Fruit fly (Drosophila melanogaster): ENCODE measurements around the gene ple.

Gene ple

dm6 chr3L:6752278-6753096, 33.2 kb upstream of the ple start, which contains the start of the genes velo and Sbds:
velo (minus strand) TSS chr3L:6752752.
Sbds (plus strand) TSS chr3L:6752913.
- TF ChIP-seq OdsH (GFP tag; optimal IDR thresholded peaks at IDR 0.05) (peak; percentile 32), CG32264 (GFP tag; optimal IDR thresholded peaks at IDR 0.05) (no peak), Abd-B (GFP tag; optimal IDR thresholded peaks at IDR 0.05) (no peak), Sp1 (GFP tag; optimal IDR thresholded peaks at IDR 0.05) (peak; percentile 54), Hr78 (GFP tag; optimal IDR thresholded peaks at IDR 0.05) (no peak), HLH106 (tag; optimal IDR thresholded peaks at IDR 0.05) (peak; percentile 67), N (GFP tag; optimal IDR thresholded peaks at IDR 0.05) (no peak), psq (GFP tag; optimal IDR thresholded peaks at IDR 0.05) (peak; percentile 97), CG9705 (GFP tag; optimal IDR thresholded peaks at IDR 0.05) (peak; percentile 41), dmrt93B (GFP tag; optimal IDR thresholded peaks at IDR 0.05) (peak; percentile 31), tai (GFP tag; optimal IDR thresholded peaks at IDR 0.05) (no peak), foxo (GFP tag; optimal IDR thresholded peaks at IDR 0.05) (peak in 1 of 2 experiments; percentile 67), dl (GFP tag; optimal IDR thresholded peaks at IDR 0.05; ENCODE audit: insufficient read depth in 1 of 2, partially characterized antibody in 2 of 2) (no peak), Myc (optimal IDR thresholded peaks at IDR 0.05) (peak; percentile 45), Hnf4 (GFP tag; optimal IDR thresholded peaks at IDR 0.05) (no peak), Hr83 (GFP tag; optimal IDR thresholded peaks at IDR 0.05; ENCODE audit: poor library complexity, severe bottlenecking) (peak; percentile 77), Rel (GFP tag; optimal IDR thresholded peaks at IDR 0.05) (peak; percentile 22), Rel (tag; optimal IDR thresholded peaks at IDR 0.05) (peak; percentile 88), sv (GFP tag; optimal IDR thresholded peaks at IDR 0.05) (peak; percentile 15), lola (GFP tag; optimal IDR thresholded peaks at IDR 0.05) (no peak), Dif (GFP tag; optimal IDR thresholded peaks at IDR 0.05; ENCODE audit: partially characterized antibody) (no peak), CrebA (GFP tag; optimal IDR thresholded peaks at IDR 0.05; ENCODE audit: borderline replicate concordance) (no peak), Jra (GFP tag; optimal IDR thresholded peaks at IDR 0.05) (peak; percentile 47), fru (GFP tag; optimal IDR thresholded peaks at IDR 0.05) (no peak), Mio (GFP tag; optimal IDR thresholded peaks at IDR 0.05) (no peak), woc (GFP tag; optimal IDR thresholded peaks at IDR 0.05) (peak; percentile 5), usp (GFP tag; optimal IDR thresholded peaks at IDR 0.05) (no peak), dsf (GFP tag; optimal IDR thresholded peaks at IDR 0.05; ENCODE audit: borderline replicate concordance) (no peak), jim (GFP tag; optimal IDR thresholded peaks at IDR 0.05) (no peak), ey (GFP tag; optimal IDR thresholded peaks at IDR 0.05) (no peak), br (GFP tag; optimal IDR thresholded peaks at IDR 0.05) (peak; percentile 3), Vsx2 (GFP tag; optimal IDR thresholded peaks at IDR 0.05; ENCODE audit: partially characterized antibody) (no peak), pan (optimal IDR thresholded peaks at IDR 0.05) (no peak), sage (GFP tag; optimal IDR thresholded peaks at IDR 0.05) (peak; percentile 30), rgr (GFP tag; optimal IDR thresholded peaks at IDR 0.05) (peak; percentile 64), Dfd (GFP tag; optimal IDR thresholded peaks at IDR 0.05) (no peak), brk (GFP tag; optimal IDR thresholded peaks at IDR 0.05) (no peak), GATAd (GFP tag; optimal IDR thresholded peaks at IDR 0.05) (no peak), h (GFP tag; optimal IDR thresholded peaks at IDR 0.05) (peak; percentile 25)

DNA sequence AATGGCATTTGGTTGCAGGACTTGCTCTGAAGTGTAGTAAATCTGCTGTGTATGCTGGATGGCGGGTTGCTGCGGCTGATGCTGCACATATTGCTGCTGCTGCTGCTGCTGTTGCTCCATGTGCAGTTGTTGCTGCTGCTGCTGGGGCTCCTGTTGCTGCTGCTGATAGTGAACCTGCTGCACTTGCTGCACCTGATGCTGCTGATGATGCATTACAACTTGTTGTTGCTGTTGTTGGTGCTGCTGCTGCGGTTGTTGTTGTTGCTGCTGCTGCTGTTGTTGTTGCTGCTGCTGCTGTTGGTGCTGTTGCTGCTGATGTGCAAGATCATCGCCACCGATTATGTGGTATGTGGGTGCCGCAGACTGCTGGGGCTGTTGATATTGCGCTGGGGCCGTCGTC, 31.5 kb upstream of the ple start:
- TF ChIP-seq Dfd (GFP tag; optimal IDR thresholded peaks at IDR 0.05) (peak; percentile 95), Vsx2 (GFP tag; optimal IDR thresholded peaks at IDR 0.05; ENCODE audit: partially characterized antibody) (no peak)

dm6 chr3L:6747127-6747526, 27.8 kb upstream of the ple start:
- no peak for TF ChIP-seq dsf (GFP tag; optimal IDR thresholded peaks at IDR 0.05; ENCODE audit: borderline replicate concordance)
- TF ChIP-seq Hnf4 (GFP tag; optimal IDR thresholded peaks at IDR 0.05) = peak; percentile 53
- no peak for TF ChIP-seq sage (GFP tag; optimal IDR thresholded peaks at IDR 0.05)
- no peak for TF ChIP-seq N (GFP tag; optimal IDR thresholded peaks at IDR 0.05)
- peak; percentile 90 for TF ChIP-seq Myc (optimal IDR thresholded peaks at IDR 0.05)
- no peak for TF ChIP-seq Rel (GFP tag; optimal IDR thresholded peaks at IDR 0.05)
- TF ChIP-seq Rel (tag; optimal IDR thresholded peaks at IDR 0.05) = peak; percentile 30
- TF ChIP-seq Sp1 (GFP tag; optimal IDR thresholded peaks at IDR 0.05) = peak; percentile 46
- peak; percentile 49 for TF ChIP-seq h (GFP tag; optimal IDR thresholded peaks at IDR 0.05)
- TF ChIP-seq jim (GFP tag; optimal IDR thresholded peaks at IDR 0.05) = no peak
- TF ChIP-seq GATAd (GFP tag; optimal IDR thresholded peaks at IDR 0.05) = no peak
- peak; percentile 3 for TF ChIP-seq Jra (GFP tag; optimal IDR thresholded peaks at IDR 0.05)
- no peak for TF ChIP-seq usp (GFP tag; optimal IDR thresholded peaks at IDR 0.05)
- TF ChIP-seq ey (GFP tag; optimal IDR thresholded peaks at IDR 0.05) = peak; percentile 38
- TF ChIP-seq br (GFP tag; optimal IDR thresholded peaks at IDR 0.05) = peak; percentile 16
- TF ChIP-seq Hr83 (GFP tag; optimal IDR thresholded peaks at IDR 0.05; ENCODE audit: poor library complexity, severe bottlenecking) = peak; percentile 51
- TF ChIP-seq Dif (GFP tag; optimal IDR thresholded peaks at IDR 0.05; ENCODE audit: partially characterized antibody) = no peak
- no peak for TF ChIP-seq Mio (GFP tag; optimal IDR thresholded peaks at IDR 0.05)
- TF ChIP-seq brk (GFP tag; optimal IDR thresholded peaks at IDR 0.05) = no peak
- TF ChIP-seq foxo (GFP tag; optimal IDR thresholded peaks at IDR 0.05) = peak in 1 of 2 experiments; percentile 67
- peak; percentile 85 for TF ChIP-seq psq (GFP tag; optimal IDR thresholded peaks at IDR 0.05)
- TF ChIP-seq Abd-B (GFP tag; optimal IDR thresholded peaks at IDR 0.05) = no peak
- TF ChIP-seq Hr78 (GFP tag; optimal IDR thresholded peaks at IDR 0.05) = no peak
- TF ChIP-seq tai (GFP tag; optimal IDR thresholded peaks at IDR 0.05) = no peak
- peak; percentile 10 for TF ChIP-seq CG9705 (GFP tag; optimal IDR thresholded peaks at IDR 0.05)
- TF ChIP-seq woc (GFP tag; optimal IDR thresholded peaks at IDR 0.05) = peak; percentile 77
- peak; percentile 53 for TF ChIP-seq HLH106 (tag; optimal IDR thresholded peaks at IDR 0.05)
- TF ChIP-seq sv (GFP tag; optimal IDR thresholded peaks at IDR 0.05) = no peak
- TF ChIP-seq rgr (GFP tag; optimal IDR thresholded peaks at IDR 0.05) = peak; percentile 59
- no peak for TF ChIP-seq dl (GFP tag; optimal IDR thresholded peaks at IDR 0.05; ENCODE audit: insufficient read depth in 1 of 2, partially characterized antibody in 2 of 2)
- TF ChIP-seq CG32264 (GFP tag; optimal IDR thresholded peaks at IDR 0.05) = no peak
- TF ChIP-seq pan (optimal IDR thresholded peaks at IDR 0.05) = no peak
- peak; percentile 51 for TF ChIP-seq fru (GFP tag; optimal IDR thresholded peaks at IDR 0.05)
- TF ChIP-seq CrebA (GFP tag; optimal IDR thresholded peaks at IDR 0.05; ENCODE audit: borderline replicate concordance) = no peak
- no peak for TF ChIP-seq Vsx2 (GFP tag; optimal IDR thresholded peaks at IDR 0.05; ENCODE audit: partially characterized antibody)

Measured in whole organism, wandering third instar larva.